Worm (Caenorhabditis elegans): ENCODE measurements around the gene B0507.4.

ce11 chrV:8727077-8727476 lies 27.7 kb upstream of the B0507.4 start, which contains the start of gene ZC196.9:
- TF ChIP-seq tra-4 (tag; optimal IDR thresholded peaks at IDR 0.05) (no peak), hnd-1 (tag; optimal IDR thresholded peaks at IDR 0.05) (no peak)
